Worm (Caenorhabditis elegans): ENCODE measurements around the gene rla-2.

The rla-2 gene

ce11 chrIV:13322429-13322828, 47.7 kb downstream of the rla-2 start:
- TF ChIP-seq hrde-1 (tag; optimal IDR thresholded peaks at IDR 0.05; ENCODE audit: borderline replicate concordance) (no peak), atf-7 (tag; optimal IDR thresholded peaks at IDR 0.05) (peak; percentile 72), egl-18 (GFP tag; IDR thresholded peaks at IDR 0.05) (no peak), him-1 (tag; optimal IDR thresholded peaks at IDR 0.05) (no peak), snpc-4 (GFP tag; optimal IDR thresholded peaks at IDR 0.05) (no peak), snpc-4 (tag; optimal IDR thresholded peaks at IDR 0.05) (peak in 3 of 4 experiments; percentile 31 to 51 (median 42)), madf-8 (GFP tag; conservative IDR thresholded peaks at IDR 0.05) (no peak), ztf-6 (GFP tag; IDR thresholded peaks at IDR 0.05) (no peak), B0035.1 (tag; optimal IDR thresholded peaks at IDR 0.05) (no peak), mxl-1 (tag; optimal IDR thresholded peaks at IDR 0.05) (no peak), gei-17 (GFP tag; optimal IDR thresholded peaks at IDR 0.05) (peak; percentile 24), snpc-3.4 (tag; optimal IDR thresholded peaks at IDR 0.05) (peak; percentile 26), K12H6.12 (tag; optimal IDR thresholded peaks at IDR 0.05) (no peak), ztf-22 (GFP tag; optimal IDR thresholded peaks at IDR 0.05) (peak; percentile 33), nfyb-1 (GFP tag; IDR thresholded peaks at IDR 0.05) (peak; percentile 79), mcd-1 (GFP tag; IDR thresholded peaks at IDR 0.05) (peak; percentile 57; the same call in 1 of the 2 replicates), attf-6 (GFP tag; IDR thresholded peaks at IDR 0.05) (no peak), F33H1.4 (GFP tag; IDR thresholded peaks at IDR 0.05) (no peak), Y53F4B.3 (GFP tag; IDR thresholded peaks at IDR 0.05) (no peak), chd-7 (tag; optimal IDR thresholded peaks at IDR 0.05) (peak; percentile 72), lin-40 (tag; optimal IDR thresholded peaks at IDR 0.05) (peak; percentile 81), bed-1 (GFP tag; IDR thresholded peaks at IDR 0.05) (no peak), cebp-1 (GFP tag; IDR thresholded peaks at IDR 0.05) (no peak), cebp-1 (tag; optimal IDR thresholded peaks at IDR 0.05) (peak; percentile 71), tbp1 (GFP tag; optimal IDR thresholded peaks at IDR 0.05) (peak; percentile 57), somi-1 (GFP tag; optimal IDR thresholded peaks at IDR 0.05) (peak; percentile 41), egl-44 (GFP tag; IDR thresholded peaks at IDR 0.05) (0 out of 2 replicates have a peak, but pooled peaks have one; percentile 47), F22D6.2 (tag; optimal IDR thresholded peaks at IDR 0.05) (no peak), mes-4 (tag; optimal IDR thresholded peaks at IDR 0.05) (no peak), zfh-2 (GFP tag; conservative IDR thresholded peaks at IDR 0.05) (peak; percentile 36; the same call in 1 of the 2 replicates), C06A6.2 (GFP tag; conservative IDR thresholded peaks at IDR 0.05) (peak; percentile 54), B0336.3 (GFP tag; IDR thresholded peaks at IDR 0.05) (peak; percentile 79), F49E8.2 (tag; optimal IDR thresholded peaks at IDR 0.05; ENCODE audit: insufficient read depth) (no peak), attf-5 (GFP tag; optimal IDR thresholded peaks at IDR 0.05) (peak; percentile 77), nhr-80 (tag; optimal IDR thresholded peaks at IDR 0.05) (peak; percentile 92), madf-10 (tag; optimal IDR thresholded peaks at IDR 0.05) (peak; percentile 58), ztf-26 (tag; optimal IDR thresholded peaks at IDR 0.05) (peak; percentile 51), hmg-1.2 (GFP tag; IDR thresholded peaks at IDR 0.05) (peak; percentile 81), hlh-26 (GFP tag; conservative IDR thresholded peaks at IDR 0.05) (no peak), aptf-3 (GFP tag; IDR thresholded peaks at IDR 0.05) (no peak), tlf-1 (GFP tag; optimal IDR thresholded peaks at IDR 0.05) (peak; percentile 64), ceh-79 (tag; optimal IDR thresholded peaks at IDR 0.05) (no peak), ceh-91 (GFP tag; IDR thresholded peaks at IDR 0.05) (no peak), let-607 (tag; optimal IDR thresholded peaks at IDR 0.05) (peak; percentile 28 to 68), ets-4 (GFP tag; optimal IDR thresholded peaks at IDR 0.05) (peak; percentile 49), lin-54 (GFP tag; optimal IDR thresholded peaks at IDR 0.05) (peak; percentile 43), K11D2.4 (GFP tag; IDR thresholded peaks at IDR 0.05) (0 out of 2 replicates have a peak, but pooled peaks have one; percentile 53), ztf-18 (tag; optimal IDR thresholded peaks at IDR 0.05) (peak; percentile 15), ceh-27 (GFP tag; optimal IDR thresholded peaks at IDR 0.05) (peak; percentile 21)

Data from whole organism, young adult.